Fruit fly (Drosophila melanogaster) whole organism, wandering third instar larva: Measurements from ENCODE around the gene CG5122.

Source experiments
- CG9705 ChIP-seq: fragments of 200-800 bp; sonication (Bioruptor generic); optimal IDR thresholded peaks from 2 replicates; lab custom pipeline; 2018; ENCODE audit warnings: missing biosample characterization, mild to moderate bottlenecking, missing genetic modification characterization
- Dfd ChIP-seq: fragments of >200 bp; optimal IDR thresholded peaks from 2 replicates; lab custom pipeline; 2017; ENCODE audit warnings: missing biosample characterization, missing genetic modification characterization
- GATAd ChIP-seq: sonication (Bioruptor generic); optimal IDR thresholded peaks from 2 replicates; lab custom pipeline; 2016; ENCODE audit warnings: missing biosample characterization, missing genetic modification characterization
- Hnf4 ChIP-seq: fragments of 200-800 bp; sonication (Bioruptor generic); optimal IDR thresholded peaks from 2 replicates; lab custom pipeline; 2016; ENCODE audit warnings: missing biosample characterization, mild to moderate bottlenecking, missing genetic modification characterization
- Hr78 ChIP-seq: fragments of >200 bp; optimal IDR thresholded peaks from 2 replicates; lab custom pipeline; 2017; ENCODE audit warnings: missing biosample characterization, missing genetic modification characterization
- Myc ChIP-seq: fragments of >200 bp; optimal IDR thresholded peaks from 2 replicates; lab custom pipeline; 2017
- Vsx2 ChIP-seq: fragments of 200-300, 225-300 bp; sonication (Bioruptor generic); optimal IDR thresholded peaks from 2 replicates; lab custom pipeline; 2018; ENCODE audit warnings: missing biosample characterization, missing genetic modification characterization; ENCODE audit not compliant: partially characterized antibody
- fru ChIP-seq: fragments of 200-800 bp; sonication (Bioruptor generic); optimal IDR thresholded peaks from 3 replicates; lab custom pipeline; 2016; ENCODE audit warnings: missing biosample characterization, mild to moderate bottlenecking, missing genetic modification characterization
- h ChIP-seq: fragments of 200-800 bp; sonication (Bioruptor generic); optimal IDR thresholded peaks from 3 replicates; lab custom pipeline; 2016; ENCODE audit warnings: missing biosample characterization, mild to moderate bottlenecking, missing genetic modification characterization
- pan ChIP-seq: fragments of >200 bp; optimal IDR thresholded peaks from 2 replicates; lab custom pipeline; 2017
- woc ChIP-seq: sonication (Bioruptor generic); optimal IDR thresholded peaks from 2 replicates; lab custom pipeline; 2016; ENCODE audit warnings: missing biosample characterization, mild to moderate bottlenecking, missing genetic modification characterization

dm6 chr2L:13179095-13179494, 48.7 kb downstream of the CG5122 start, which contains the start of gene Alg7:
- TF ChIP-seq GATAd (no peak), fru (GFP tag; lab: Kevin White, UChicago) (no peak), CG9705 (GFP tag; lab: Kevin White, UChicago) (no peak), h (no peak), Hr78 (no peak), Vsx2 (GFP tag; lab: Kevin White, UChicago) (no peak), pan (lab: Kevin White, UChicago) (no peak), Myc (lab: Kevin White, UChicago) (no peak), woc (GFP tag; lab: Kevin White, UChicago) (no peak), Dfd (no peak), Hnf4 (GFP tag; lab: Kevin White, UChicago) (no peak)
